Fruit fly (Drosophila melanogaster) whole organism, embryonic: ENCODE measurements around the gene CG18473.

ENCODE experiments used
- CG10321 ChIP-seq: fragments of 200-800 bp; sonication (Bioruptor generic); IDR thresholded peaks from 2 replicates; pipeline ENCODE4 v1.3.6; 2022; ENCODE audit warnings: missing biosample characterization, missing genetic modification characterization
- CG12236 ChIP-seq: fragments of 200-800 bp; sonication (Bioruptor generic); optimal IDR thresholded peaks from 2 replicates; lab custom pipeline; 2016; ENCODE audit warnings: missing biosample characterization, missing genetic modification characterization
- CG13624 ChIP-seq: fragments of 200-800 bp; sonication (Bioruptor generic); optimal IDR thresholded peaks from 2 replicates; lab custom pipeline; 2016; ENCODE audit warnings: missing biosample characterization, missing genetic modification characterization
- CG14050 ChIP-seq: fragments of 200-800 bp; sonication (Bioruptor generic); IDR thresholded peaks from 3 replicates; pipeline ENCODE4 v1.3.6; 2022; ENCODE audit warnings: missing biosample characterization, missing genetic modification characterization
- CG14441 ChIP-seq: fragments of 200-800 bp; sonication (Bioruptor generic); IDR thresholded peaks from 2 replicates; pipeline ENCODE4 v1.3.6; 2022; ENCODE audit warnings: missing biosample characterization, missing genetic modification characterization
- CG14710 ChIP-seq: fragments of 200-800 bp; sonication (Bioruptor generic); optimal IDR thresholded peaks from 3 replicates; lab custom pipeline; 2019; ENCODE audit warnings: missing biosample characterization, mild to moderate bottlenecking, missing genetic modification characterization, moderate library complexity
- CG14965 ChIP-seq: fragments of 200-800 bp; sonication (Bioruptor generic); optimal IDR thresholded peaks from 2 replicates; lab custom pipeline; 2016; ENCODE audit warnings: missing biosample characterization, missing genetic modification characterization, borderline replicate concordance
- CG18599 ChIP-seq: fragments of 200-800 bp; sonication (Bioruptor generic); optimal IDR thresholded peaks from 3 replicates; lab custom pipeline; 2017; ENCODE audit warnings: missing biosample characterization, missing genetic modification characterization, mild to moderate bottlenecking, moderate library complexity, missing genetic modification reagents
- CG2202 ChIP-seq: fragments of 200-800 bp; sonication (Bioruptor generic); optimal IDR thresholded peaks from 2 replicates; lab custom pipeline; 2018; ENCODE audit warnings: missing biosample characterization, mild to moderate bottlenecking, missing genetic modification characterization
- CG34422 ChIP-seq: fragments of 200-800 bp; sonication (Bioruptor generic); IDR thresholded peaks from 3 replicates; pipeline ENCODE4 v1.3.6; 2022; ENCODE audit warnings: missing biosample characterization, missing genetic modification characterization
- CG3995 ChIP-seq: fragments of 200-800 bp; sonication (Bioruptor generic); optimal IDR thresholded peaks from 3 replicates; lab custom pipeline; 2016; ENCODE audit warnings: missing biosample characterization, missing genetic modification characterization
- CG4328 ChIP-seq: fragments of 200-800 bp; sonication (Bioruptor generic); optimal IDR thresholded peaks from 3 replicates; lab custom pipeline; 2017; ENCODE audit warnings: missing biosample characterization, missing genetic modification reagents, missing genetic modification characterization
- CG4707 ChIP-seq: fragments of 200-800 bp; sonication (Bioruptor generic); optimal IDR thresholded peaks from 2 replicates; lab custom pipeline; 2018; ENCODE audit warnings: missing biosample characterization, mild to moderate bottlenecking, missing genetic modification characterization, moderate library complexity
- CG8944 ChIP-seq: fragments of 200-800 bp; sonication (Bioruptor generic); optimal IDR thresholded peaks from 3 replicates; lab custom pipeline; 2016; ENCODE audit warnings: missing biosample characterization, missing genetic modification characterization
- CG9817 ChIP-seq: fragments of 200-800 bp; sonication (Bioruptor generic); optimal IDR thresholded peaks from 2 replicates; lab custom pipeline; 2018; ENCODE audit warnings: missing biosample characterization, mild to moderate bottlenecking, missing genetic modification characterization, moderate library complexity
- Dip3 ChIP-seq: fragments of 200-800 bp; sonication (Bioruptor generic); optimal IDR thresholded peaks from 3 replicates; lab custom pipeline; 2016; ENCODE audit warnings: missing biosample characterization, missing genetic modification characterization
- Doc3 ChIP-seq: fragments of 200-800 bp; sonication (Bioruptor generic); IDR thresholded peaks from 3 replicates; pipeline ENCODE4 v1.3.6; 2022; ENCODE audit warnings: missing biosample characterization, missing genetic modification characterization; ENCODE audit not compliant: partially characterized antibody
- Fer1 ChIP-seq: fragments of 200-800 bp; sonication (Bioruptor generic); optimal IDR thresholded peaks from 2 replicates; lab custom pipeline; 2017; ENCODE audit warnings: missing biosample characterization, mild to moderate bottlenecking, missing genetic modification characterization
- Fer3 ChIP-seq: fragments of 200-800 bp; sonication (Bioruptor generic); optimal IDR thresholded peaks from 2 replicates; lab custom pipeline; 2018; ENCODE audit warnings: missing biosample characterization, mild to moderate bottlenecking, missing genetic modification characterization, moderate library complexity
- Max ChIP-seq: fragments of 200-800 bp; sonication (Bioruptor generic); optimal IDR thresholded peaks from 2 replicates; lab custom pipeline; 2016; ENCODE audit warnings: missing biosample characterization, mild to moderate bottlenecking, missing genetic modification characterization
- Nf-YC ChIP-seq: fragments of 200-800 bp; optimal IDR thresholded peaks from 3 replicates; lab custom pipeline; 2019; ENCODE audit warnings: missing biosample characterization, mild to moderate bottlenecking, missing genetic modification characterization, moderate library complexity
- PHDP ChIP-seq: fragments of 200-800 bp; sonication (Bioruptor generic); optimal IDR thresholded peaks from 3 replicates; lab custom pipeline; 2018; ENCODE audit warnings: missing biosample characterization, mild to moderate bottlenecking, missing genetic modification characterization, moderate library complexity
- Sox102F ChIP-seq: fragments of 200-800 bp; sonication (Bioruptor generic); optimal IDR thresholded peaks from 2 replicates; lab custom pipeline; 2018; ENCODE audit warnings: missing biosample characterization, mild to moderate bottlenecking, missing genetic modification characterization, moderate library complexity
- Spps ChIP-seq: fragments of 200-800 bp; sonication (Bioruptor generic); optimal IDR thresholded peaks from 2 replicates; lab custom pipeline; 2018; ENCODE audit warnings: missing biosample characterization, mild to moderate bottlenecking, missing genetic modification characterization
- Vsx1 ChIP-seq: fragments of 200-800 bp; sonication (Bioruptor generic); optimal IDR thresholded peaks from 2 replicates; lab custom pipeline; 2017; ENCODE audit warnings: missing biosample characterization, mild to moderate bottlenecking, missing genetic modification characterization, missing genetic modification reagents
- YL-1 ChIP-seq: fragments of 200-800 bp; sonication (Bioruptor generic); optimal IDR thresholded peaks from 3 replicates; lab custom pipeline; 2017; ENCODE audit warnings: missing biosample characterization, mild to moderate bottlenecking, missing genetic modification characterization
- ash1 ChIP-seq: fragments of 200-800 bp; sonication (Bioruptor generic); optimal IDR thresholded peaks from 2 replicates; lab custom pipeline; 2018; ENCODE audit warnings: missing biosample characterization, mild to moderate bottlenecking, missing genetic modification characterization
- az2 ChIP-seq: fragments of 200-800 bp; sonication (Bioruptor generic); optimal IDR thresholded peaks from 3 replicates; lab custom pipeline; 2016; ENCODE audit warnings: missing biosample characterization, missing genetic modification characterization
- caup ChIP-seq: fragments of 200-800 bp; sonication (Bioruptor generic); optimal IDR thresholded peaks from 3 replicates; lab custom pipeline; 2017; ENCODE audit warnings: missing biosample characterization, mild to moderate bottlenecking, missing genetic modification characterization, moderate library complexity; ENCODE audit not compliant: severe bottlenecking
- corto ChIP-seq: fragments of 200-800 bp; sonication (Bioruptor generic); optimal IDR thresholded peaks from 2 replicates; lab custom pipeline; 2016; ENCODE audit warnings: missing biosample characterization, mild to moderate bottlenecking, missing genetic modification characterization, moderate library complexity
- emc ChIP-seq: fragments of 200-800 bp; sonication (Bioruptor generic); optimal IDR thresholded peaks from 2 replicates; lab custom pipeline; 2016; ENCODE audit warnings: missing biosample characterization, missing genetic modification characterization
- gcm2 ChIP-seq: fragments of 200-800 bp; sonication (Bioruptor generic); optimal IDR thresholded peaks from 2 replicates; lab custom pipeline; 2016; ENCODE audit warnings: missing biosample characterization, missing genetic modification characterization
- grau ChIP-seq: fragments of 200-800 bp; optimal IDR thresholded peaks from 3 replicates; lab custom pipeline; 2019; ENCODE audit warnings: missing biosample characterization, mild to moderate bottlenecking, missing genetic modification characterization, moderate library complexity
- grn ChIP-seq: fragments of 200-800 bp; sonication (Bioruptor generic); optimal IDR thresholded peaks from 3 replicates; lab custom pipeline; 2017; ENCODE audit warnings: missing biosample characterization, missing genetic modification characterization
- gsb-n ChIP-seq: fragments of 200-800 bp; sonication (Bioruptor generic); optimal IDR thresholded peaks from 3 replicates; lab custom pipeline; 2018; ENCODE audit warnings: missing biosample characterization, mild to moderate bottlenecking, missing genetic modification characterization
- hbn ChIP-seq: fragments of 200-800 bp; sonication (Bioruptor generic); IDR thresholded peaks from 2 replicates; pipeline ENCODE4 v1.3.6; 2022; ENCODE audit warnings: missing biosample characterization, missing genetic modification characterization; ENCODE audit not compliant: partially characterized antibody
- nom ChIP-seq: fragments of 200-800 bp; sonication (Bioruptor generic); optimal IDR thresholded peaks from 2 replicates; lab custom pipeline; 2017; ENCODE audit warnings: missing biosample characterization, missing genetic modification characterization, mild to moderate bottlenecking, moderate library complexity, missing genetic modification reagents
- pb ChIP-seq: fragments of 200-800 bp; sonication (Bioruptor generic); optimal IDR thresholded peaks from 3 replicates; lab custom pipeline; 2016; ENCODE audit warnings: missing biosample characterization, missing genetic modification characterization
- pum ChIP-seq: fragments of 200-800 bp; sonication (Bioruptor generic); optimal IDR thresholded peaks from 2 replicates; lab custom pipeline; 2016; ENCODE audit warnings: missing biosample characterization, missing genetic modification characterization
- rib ChIP-seq: fragments of 200-800 bp; sonication (Bioruptor generic); IDR thresholded peaks from 2 replicates; pipeline ENCODE4 v1.3.6; 2022; ENCODE audit warnings: missing biosample characterization, missing genetic modification characterization
- slp2 ChIP-seq: fragments of 200-800 bp; sonication (Bioruptor generic); optimal IDR thresholded peaks from 2 replicates; lab custom pipeline; 2016; ENCODE audit warnings: missing biosample characterization, missing genetic modification characterization
- trh ChIP-seq: fragments of 200-800 bp; sonication (Bioruptor generic); optimal IDR thresholded peaks from 2 replicates; lab custom pipeline; 2016; ENCODE audit warnings: missing biosample characterization, missing genetic modification characterization
- wdn ChIP-seq: fragments of 200-800 bp; sonication (Bioruptor generic); IDR thresholded peaks from 2 replicates; pipeline ENCODE4 v1.3.6; 2022; ENCODE audit warnings: missing biosample characterization, missing genetic modification characterization
- wor ChIP-seq: fragments of 200-800 bp; sonication (Bioruptor generic); IDR thresholded peaks from 2 replicates; pipeline ENCODE4 v1.3.6; 2022; ENCODE audit warnings: missing biosample characterization, missing genetic modification characterization

CG18473 gene

dm6 chr3R:9399951-9400392 is 36.9 kb downstream of the CG18473 start, which contains the start of gene CG34117 (continued):
- TF ChIP-seq CG34422 (GFP tag; lab: Robert Waterston, UW), result peak; percentile 88
- peak; percentile 55 for TF ChIP-seq CG8944 (GFP tag; lab: Kevin White, UChicago)
- TF ChIP-seq Dip3 (GFP tag; lab: Kevin White, UChicago), result peak; percentile 53
- TF ChIP-seq pb (GFP tag; lab: Kevin White, UChicago), result no peak
- peak; percentile 86 for TF ChIP-seq Fer3 (tag; lab: Kevin White, UChicago)
- peak; percentile 81 for TF ChIP-seq CG14710 (tag; lab: Kevin White, UChicago)
- no peak for TF ChIP-seq CG12236 (GFP tag; lab: Kevin White, UChicago)
- TF ChIP-seq ash1, result no peak
- TF ChIP-seq YL-1 (GFP tag; lab: Kevin White, UChicago), result peak; percentile 59
- TF ChIP-seq CG4328 (GFP tag; lab: Kevin White, UChicago), result peak; percentile 71
- TF ChIP-seq Doc3, result no peak
- TF ChIP-seq pum (GFP tag; lab: Kevin White, UChicago), result peak; percentile 56
- TF ChIP-seq CG14965 (GFP tag; lab: Kevin White, UChicago), result no peak
- TF ChIP-seq caup (GFP tag; lab: Kevin White, UChicago), result peak; percentile 71
- TF ChIP-seq CG3995 (GFP tag; lab: Kevin White, UChicago), result peak; percentile 60
- peak; percentile 84 for TF ChIP-seq Fer1 (GFP tag; lab: Kevin White, UChicago)
- TF ChIP-seq nom, result peak; percentile 39
- 0 out of 2 replicates have a peak, but pooled peaks have one; percentile 52 for TF ChIP-seq rib (GFP tag; lab: Robert Waterston, UW)
- peak; percentile 88 for TF ChIP-seq CG18599 (GFP tag; lab: Kevin White, UChicago)
- TF ChIP-seq Sox102F, result peak; percentile 83
- TF ChIP-seq gsb-n (tag; lab: Kevin White, UChicago), result peak; percentile 75
- peak; percentile 62 for TF ChIP-seq CG9817 (tag; lab: Kevin White, UChicago)
- peak; percentile 79 for TF ChIP-seq wdn (GFP tag; lab: Robert Waterston, UW)
- peak; percentile 75; the same call in 1 of the 2 replicates for TF ChIP-seq CG14441 (GFP tag; lab: Robert Waterston, UW)
- TF ChIP-seq trh (GFP tag; lab: Kevin White, UChicago), result peak; percentile 67
- TF ChIP-seq Spps (tag; lab: Kevin White, UChicago), result peak; percentile 67
- no peak for TF ChIP-seq CG10321
- peak; percentile 100 for TF ChIP-seq grau
- peak; percentile 85 for TF ChIP-seq PHDP (tag; lab: Kevin White, UChicago)
- peak; percentile 18 for TF ChIP-seq CG4707 (GFP tag; lab: Kevin White, UChicago)
- TF ChIP-seq slp2 (GFP tag; lab: Kevin White, UChicago), result peak; percentile 17
- TF ChIP-seq Max (GFP tag; lab: Kevin White, UChicago), result peak; percentile 69
- peak; percentile 88 for TF ChIP-seq az2 (GFP tag; lab: Kevin White, UChicago)
- no peak for TF ChIP-seq grn (GFP tag; lab: Kevin White, UChicago)
- no peak for TF ChIP-seq emc (GFP tag; lab: Kevin White, UChicago)
- TF ChIP-seq Nf-YC, result peak; percentile 75
- peak; percentile 52 for TF ChIP-seq Vsx1 (GFP tag; lab: Kevin White, UChicago)
- peak; percentile 71 for TF ChIP-seq CG13624 (GFP tag; lab: Kevin White, UChicago)
- peak; percentile 26; the same call in 1 of the 2 replicates for TF ChIP-seq wor (GFP tag; lab: Robert Waterston, UW)
- TF ChIP-seq corto, result no peak
- no peak for TF ChIP-seq hbn
- TF ChIP-seq CG14050 (GFP tag; lab: Robert Waterston, UW), result peak; percentile 75
- peak; percentile 50 for TF ChIP-seq CG2202 (tag; lab: Kevin White, UChicago)
- no peak for TF ChIP-seq gcm2
